Fruit fly (Drosophila melanogaster): ENCODE results near the gene CadN.

Gene CadN

DNA sequence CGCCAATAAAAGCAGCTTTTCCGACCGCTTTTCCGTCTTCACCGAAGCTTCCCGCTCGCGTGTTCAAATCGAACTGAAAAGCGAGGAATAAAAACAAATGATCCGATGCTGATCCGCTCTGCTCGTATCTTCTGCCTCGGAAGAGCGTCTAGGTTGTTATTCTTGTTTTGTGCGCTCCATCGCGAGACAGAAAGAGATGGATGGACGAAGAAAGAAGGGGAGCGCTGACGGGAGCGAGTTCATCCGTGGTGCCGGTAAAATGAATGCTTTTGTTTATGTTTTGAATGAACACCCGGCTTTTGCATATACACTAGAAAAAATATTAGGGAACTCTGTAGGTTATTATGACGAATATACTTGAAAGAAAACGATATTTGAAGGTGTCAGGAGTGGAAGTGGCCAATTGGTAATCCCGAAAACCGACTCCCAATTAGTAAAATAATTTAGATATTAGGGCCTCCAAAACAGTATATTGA, at the start of gene CadN (continued):
- TF ChIP-seq jing (GFP tag; optimal IDR thresholded peaks at IDR 0.05) (no peak), Trl (optimal IDR thresholded peaks at IDR 0.05) (peak; percentile 28 to 52), Trl (GFP tag; optimal IDR thresholded peaks at IDR 0.05) (peak; percentile 5), wor (GFP tag; IDR thresholded peaks at IDR 0.05) (no peak), CG17186 (GFP tag; optimal IDR thresholded peaks at IDR 0.05) (no peak), CG42726 (GFP tag; IDR thresholded peaks at IDR 0.05; ENCODE audit: partially characterized antibody) (no peak), CG30020 (tag; optimal IDR thresholded peaks at IDR 0.05) (no peak), CG31224 (GFP tag; IDR thresholded peaks at IDR 0.05) (no peak), fd64A (GFP tag; optimal IDR thresholded peaks at IDR 0.05) (no peak), CG7271 (tag; optimal IDR thresholded peaks at IDR 0.05) (no peak), CG33213 (GFP tag; optimal IDR thresholded peaks at IDR 0.05) (no peak), zfh1 (GFP tag; IDR thresholded peaks at IDR 0.05) (0 out of 3 replicates have a peak, but pooled peaks have one; percentile 6), disco-r (GFP tag; optimal IDR thresholded peaks at IDR 0.05) (no peak), kah (GFP tag; optimal IDR thresholded peaks at IDR 0.05) (peak; percentile 49), ATbp (GFP tag; optimal IDR thresholded peaks at IDR 0.05) (peak; percentile 15), CG4707 (GFP tag; optimal IDR thresholded peaks at IDR 0.05) (no peak), CG9609 (GFP tag; optimal IDR thresholded peaks at IDR 0.05) (no peak), Doc3 (GFP tag; IDR thresholded peaks at IDR 0.05; ENCODE audit: partially characterized antibody) (no peak), CG15601 (tag; optimal IDR thresholded peaks at IDR 0.05) (no peak), peb (GFP tag; IDR thresholded peaks at IDR 0.05) (no peak), phol (tag; optimal IDR thresholded peaks at IDR 0.05) (peak; percentile 49), fd102C (GFP tag; optimal IDR thresholded peaks at IDR 0.05) (no peak), tna (GFP tag; IDR thresholded peaks at IDR 0.05; ENCODE audit: partially characterized antibody) (no peak), CG10274 (GFP tag; optimal IDR thresholded peaks at IDR 0.05) (no peak), HHEX (GFP tag; optimal IDR thresholded peaks at IDR 0.05) (no peak), inv (GFP tag; IDR thresholded peaks at IDR 0.05; ENCODE audit: partially characterized antibody) (no peak), CG10565 (GFP tag; optimal IDR thresholded peaks at IDR 0.05) (no peak), CG10209 (GFP tag; optimal IDR thresholded peaks at IDR 0.05) (no peak), kay (GFP tag; optimal IDR thresholded peaks at IDR 0.05) (no peak), lola (GFP tag; optimal IDR thresholded peaks at IDR 0.05) (no peak), CG3838 (GFP tag; optimal IDR thresholded peaks at IDR 0.05) (no peak), bigmax (GFP tag; optimal IDR thresholded peaks at IDR 0.05) (no peak), Hr51 (GFP tag; optimal IDR thresholded peaks at IDR 0.05) (peak in 1 of 2 experiments; percentile 29), Poxn (GFP tag; IDR thresholded peaks at IDR 0.05) (no peak), CG43689 (GFP tag; IDR thresholded peaks at IDR 0.05) (no peak), vvl (GFP tag; IDR thresholded peaks at IDR 0.05) (peak; percentile 70), p53 (GFP tag; optimal IDR thresholded peaks at IDR 0.05) (no peak), CG13775 (GFP tag; optimal IDR thresholded peaks at IDR 0.05) (no peak), hth (optimal IDR thresholded peaks at IDR 0.05) (no peak), HLH4C (GFP tag; IDR thresholded peaks at IDR 0.05; ENCODE audit: partially characterized antibody) (no peak), CG17359 (tag; optimal IDR thresholded peaks at IDR 0.05) (peak; percentile 32), CG12659 (GFP tag; optimal IDR thresholded peaks at IDR 0.05) (no peak), Six4 (GFP tag; optimal IDR thresholded peaks at IDR 0.05) (no peak), jigr1 (GFP tag; IDR thresholded peaks at IDR 0.05) (no peak), da (GFP tag; optimal IDR thresholded peaks at IDR 0.05) (no peak), eyg (GFP tag; optimal IDR thresholded peaks at IDR 0.05) (no peak), CG13287 (GFP tag; IDR thresholded peaks at IDR 0.05; ENCODE audit: partially characterized antibody) (no peak), Vsx1 (GFP tag; optimal IDR thresholded peaks at IDR 0.05) (no peak), ranshi (GFP tag; IDR thresholded peaks at IDR 0.05) (no peak), dmrt99B (tag; optimal IDR thresholded peaks at IDR 0.05) (peak; percentile 11), CG8089 (GFP tag; optimal IDR thresholded peaks at IDR 0.05) (no peak)
